Worm (Caenorhabditis elegans): ENCODE data around the gene F28C1.3.

The F28C1.3 gene

ce11 chrV:12468363-12468762 lies at the start of gene F28C1.3:
Gene F28C1.3 (plus strand): TSS chrV:12468663.
- TF ChIP-seq K12H6.12 (tag; optimal IDR thresholded peaks at IDR 0.05), result no peak

- TF ChIP-seq zfh-2 (GFP tag; conservative IDR thresholded peaks at IDR 0.05) (no peak), lin-54 (GFP tag; optimal IDR thresholded peaks at IDR 0.05) (no peak), efl-1 (GFP tag; optimal IDR thresholded peaks at IDR 0.05) (no peak), fkh-3 (tag; optimal IDR thresholded peaks at IDR 0.05) (no peak), ztf-25 (GFP tag; IDR thresholded peaks at IDR 0.05) (no peak)
Observed at ce11 chrV:12420843-12421242, 47.6 kb upstream of the F28C1.3 start, which contains the start of gene C54D10.4. Gene C54D10.4 (minus strand): TSS chrV:12420943.

ce11 chrV:12421360-12421759 lies 47.1 kb upstream of the F28C1.3 start:
- TF ChIP-seq lin-40 (tag; optimal IDR thresholded peaks at IDR 0.05) (no peak), snpc-3.4 (tag; optimal IDR thresholded peaks at IDR 0.05) (no peak), nfya-2 (GFP tag; IDR thresholded peaks at IDR 0.05) (no peak), mcd-1 (GFP tag; IDR thresholded peaks at IDR 0.05) (no peak), ceh-91 (GFP tag; IDR thresholded peaks at IDR 0.05) (no peak), hmg-20 (GFP tag; IDR thresholded peaks at IDR 0.05) (no peak), ceh-27 (GFP tag; optimal IDR thresholded peaks at IDR 0.05) (no peak), somi-1 (GFP tag; optimal IDR thresholded peaks at IDR 0.05) (no peak), attf-3 (GFP tag; conservative IDR thresholded peaks at IDR 0.05) (no peak), Y53F4B.3 (GFP tag; IDR thresholded peaks at IDR 0.05) (no peak), bed-2 (GFP tag; IDR thresholded peaks at IDR 0.05) (no peak), lsy-27 (tag; optimal IDR thresholded peaks at IDR 0.05; ENCODE audit: borderline replicate concordance, insufficient read depth) (no peak), F57A8.1 (GFP tag; optimal IDR thresholded peaks at IDR 0.05) (no peak), F55B11.4 (tag; optimal IDR thresholded peaks at IDR 0.05; ENCODE audit: borderline replicate concordance, insufficient read depth) (no peak)

ce11 chrV:12427826-12428225 lies 40.6 kb upstream of the F28C1.3 start:
- TF ChIP-seq T07F8.4 (tag; optimal IDR thresholded peaks at IDR 0.05), result no peak
- no peak for TF ChIP-seq nhr-120 (GFP tag; IDR thresholded peaks at IDR 0.05)
- TF ChIP-seq Y95B8A.8 (GFP tag; IDR thresholded peaks at IDR 0.05), result no peak
- TF ChIP-seq C17E4.6 (GFP tag; IDR thresholded peaks at IDR 0.05), result no peak
- no peak for TF ChIP-seq F52B5.7 (tag; optimal IDR thresholded peaks at IDR 0.05)
- TF ChIP-seq athp-1 (tag; optimal IDR thresholded peaks at IDR 0.05), result no peak
- no peak for TF ChIP-seq ceh-79 (tag; optimal IDR thresholded peaks at IDR 0.05)

ce11 chrV:12429039-12429438 lies 39.4 kb upstream of the F28C1.3 start, which contains the start of gene C54D10.5:
Gene C54D10.5 (plus strand): TSS chrV:12429339.
- TF ChIP-seq ztf-28 (GFP tag; IDR thresholded peaks at IDR 0.05) (no peak), chd-7 (tag; optimal IDR thresholded peaks at IDR 0.05) (no peak), hmg-20 (GFP tag; IDR thresholded peaks at IDR 0.05) (no peak), F57C9.4 (tag; optimal IDR thresholded peaks at IDR 0.05) (no peak), ceh-91 (GFP tag; IDR thresholded peaks at IDR 0.05) (no peak), cebp-1 (GFP tag; IDR thresholded peaks at IDR 0.05) (no peak), cebp-1 (tag; optimal IDR thresholded peaks at IDR 0.05) (no peak), snpc-4 (GFP tag; optimal IDR thresholded peaks at IDR 0.05) (no peak), snpc-4 (tag; optimal IDR thresholded peaks at IDR 0.05) (no peak)
